Fruit fly (Drosophila melanogaster) whole organism, embryonic: Measurements from ENCODE around the gene Or65a.

Source experiments
- Asciz ChIP-seq: fragments of 200-800 bp; sonication (Bioruptor generic); optimal IDR thresholded peaks from 2 replicates; lab custom pipeline; 2017; ENCODE audit warnings: missing biosample characterization, mild to moderate bottlenecking, missing genetic modification characterization, missing genetic modification reagents
- Awh ChIP-seq: fragments of 200-800 bp; sonication (Bioruptor generic); IDR thresholded peaks from 2 replicates; pipeline ENCODE4, ENCODE4 v1.3.6; 2022; ENCODE audit warnings: missing biosample characterization, missing genetic modification characterization
- Bdp1 ChIP-seq: fragments of 200-800 bp; sonication (Bioruptor generic); optimal IDR thresholded peaks from 3 replicates; lab custom pipeline; 2016; ENCODE audit warnings: missing biosample characterization, missing genetic modification characterization
- CG10979 ChIP-seq: fragments of 200-800 bp; sonication (Bioruptor generic); optimal IDR thresholded peaks from 2 replicates; lab custom pipeline; 2018; ENCODE audit warnings: missing biosample characterization, mild to moderate bottlenecking, missing genetic modification characterization, moderate library complexity
- CG11504 ChIP-seq: fragments of 200-800 bp; sonication (Bioruptor generic); optimal IDR thresholded peaks from 3 replicates; lab custom pipeline; 2019; ENCODE audit warnings: missing biosample characterization, mild to moderate bottlenecking, missing genetic modification characterization, moderate library complexity
- CG12769 ChIP-seq: fragments of 200-800 bp; sonication (Bioruptor generic); optimal IDR thresholded peaks from 2 replicates; lab custom pipeline; 2019; ENCODE audit warnings: missing biosample characterization, mild to moderate bottlenecking, missing genetic modification characterization, moderate library complexity
- CG13894 ChIP-seq: fragments of 200-800 bp; sonication (Bioruptor generic); optimal IDR thresholded peaks from 3 replicates; lab custom pipeline; 2018; ENCODE audit warnings: missing biosample characterization, mild to moderate bottlenecking, missing genetic modification characterization, moderate library complexity
- CG14441 ChIP-seq: fragments of 200-800 bp; sonication (Bioruptor generic); IDR thresholded peaks from 2 replicates; pipeline ENCODE4 v1.3.6; 2022; ENCODE audit warnings: missing biosample characterization, missing genetic modification characterization
- CG1647 ChIP-seq: fragments of 200-800 bp; sonication (Bioruptor generic); optimal IDR thresholded peaks from 3 replicates; lab custom pipeline; 2016; ENCODE audit warnings: missing biosample characterization, missing genetic modification characterization
- CG17359 ChIP-seq: fragments of 200-800 bp; sonication (Bioruptor generic); optimal IDR thresholded peaks from 3 replicates; lab custom pipeline; 2018; ENCODE audit warnings: missing biosample characterization, mild to moderate bottlenecking, missing genetic modification characterization, moderate library complexity
- CG18599 ChIP-seq: fragments of 200-800 bp; sonication (Bioruptor generic); optimal IDR thresholded peaks from 3 replicates; lab custom pipeline; 2017; ENCODE audit warnings: missing biosample characterization, missing genetic modification characterization, mild to moderate bottlenecking, moderate library complexity, missing genetic modification reagents
- CG2120 ChIP-seq: fragments of 200-800 bp; sonication (Bioruptor generic); optimal IDR thresholded peaks from 3 replicates; lab custom pipeline; 2016; ENCODE audit warnings: missing biosample characterization, missing genetic modification characterization
- CG2199 ChIP-seq: fragments of 200-800 bp; sonication (Bioruptor generic); IDR thresholded peaks from 3 replicates; pipeline ENCODE4 v1.3.6; 2022; ENCODE audit warnings: missing biosample characterization, missing genetic modification characterization
- CG31388 ChIP-seq: fragments of 200-800 bp; sonication (Bioruptor generic); optimal IDR thresholded peaks from 2 replicates; lab custom pipeline; 2016; ENCODE audit warnings: missing biosample characterization, missing genetic modification characterization
- CG7987 ChIP-seq: fragments of 200-800 bp; sonication (Bioruptor generic); optimal IDR thresholded peaks from 2 replicates; lab custom pipeline; 2018; ENCODE audit warnings: missing biosample characterization, mild to moderate bottlenecking, missing genetic modification characterization, moderate library complexity
- Dad ChIP-seq: fragments of 200-800 bp; sonication (Bioruptor generic); optimal IDR thresholded peaks from 3 replicates; lab custom pipeline; 2016; ENCODE audit warnings: missing biosample characterization, missing genetic modification characterization
- Fer1 ChIP-seq: fragments of 200-800 bp; sonication (Bioruptor generic); optimal IDR thresholded peaks from 2 replicates; lab custom pipeline; 2017; ENCODE audit warnings: missing biosample characterization, mild to moderate bottlenecking, missing genetic modification characterization
- H2.0 ChIP-seq: fragments of 200-800 bp; sonication (Bioruptor generic); IDR thresholded peaks from 2 replicates; pipeline ENCODE4 v1.3.6; 2022; ENCODE audit warnings: missing biosample characterization, missing genetic modification characterization
- Hmr ChIP-seq: fragments of 200-800 bp; sonication (Bioruptor generic); optimal IDR thresholded peaks from 3 replicates; lab custom pipeline; 2017; ENCODE audit warnings: mild to moderate bottlenecking, missing biosample characterization, missing genetic modification reagents, missing genetic modification characterization
- Hr78 ChIP-seq, 2 experiments: fragments of 200-800 bp in 1 of 2; fragments of >200 bp in 1 of 2; sonication (Bioruptor generic) in 1 of 2; optimal IDR thresholded peaks; 2 replicates each; lab custom pipeline; 2017 to 2019; ENCODE audit warnings: missing biosample characterization in 2 of 2, missing genetic modification characterization in 2 of 2, mild to moderate bottlenecking in 1 of 2, moderate library complexity in 1 of 2
- Neu2 ChIP-seq: fragments of 200-800 bp; sonication (Bioruptor generic); optimal IDR thresholded peaks from 3 replicates; lab custom pipeline; 2016; ENCODE audit warnings: missing biosample characterization, missing genetic modification characterization, borderline replicate concordance
- Pdp1 ChIP-seq, 2 experiments: fragments of 200-800 bp; sonication (Bioruptor generic); optimal IDR thresholded peaks; 3 replicates each; lab custom pipeline; 2016; ENCODE audit warnings: missing biosample characterization in 2 of 2, missing genetic modification characterization in 2 of 2, mild to moderate bottlenecking in 1 of 2, moderate library complexity in 1 of 2
- Rfx ChIP-seq: fragments of 200-800 bp; sonication (Bioruptor generic); IDR thresholded peaks from 2 replicates; pipeline ENCODE4 v1.3.6; 2022; ENCODE audit warnings: missing biosample characterization, missing genetic modification characterization
- abd-A ChIP-seq: fragments of 200-800 bp; sonication (Bioruptor generic); optimal IDR thresholded peaks from 3 replicates; lab custom pipeline; 2019; ENCODE audit warnings: missing biosample characterization, mild to moderate bottlenecking, missing genetic modification characterization, moderate library complexity
- ac ChIP-seq: fragments of 200-800 bp; sonication (Bioruptor generic); optimal IDR thresholded peaks from 3 replicates; lab custom pipeline; 2017; ENCODE audit warnings: missing biosample characterization, mild to moderate bottlenecking, missing genetic modification characterization
- ato ChIP-seq: fragments of 200-800 bp; sonication (Bioruptor generic); IDR thresholded peaks from 2 replicates; pipeline ENCODE4 v1.3.6; 2022; ENCODE audit warnings: missing biosample characterization, missing genetic modification characterization; ENCODE audit not compliant: partially characterized antibody
- chinmo ChIP-seq: fragments of 200-800 bp; sonication (Bioruptor generic); IDR thresholded peaks from 4 replicates; pipeline ENCODE4 v1.3.6; 2022; ENCODE audit warnings: missing biosample characterization, missing genetic modification characterization; ENCODE audit not compliant: partially characterized antibody
- chm ChIP-seq: fragments of 200-800 bp; sonication (Bioruptor generic); IDR thresholded peaks from 2 replicates; pipeline ENCODE4 v1.3.6; 2022; ENCODE audit warnings: missing biosample characterization, missing genetic modification characterization
- ems ChIP-seq: fragments of 200-800 bp; sonication (Bioruptor generic); optimal IDR thresholded peaks from 3 replicates; lab custom pipeline; 2016; ENCODE audit warnings: missing biosample characterization, missing genetic modification characterization
- grn ChIP-seq: fragments of 200-800 bp; sonication (Bioruptor generic); optimal IDR thresholded peaks from 3 replicates; lab custom pipeline; 2017; ENCODE audit warnings: missing biosample characterization, missing genetic modification characterization
- gsb ChIP-seq: fragments of 200-800 bp; sonication (Bioruptor generic); IDR thresholded peaks from 2 replicates; pipeline ENCODE4 v1.3.6; 2022; ENCODE audit warnings: missing biosample characterization, missing genetic modification characterization
- hth ChIP-seq: fragments of >200 bp; optimal IDR thresholded peaks from 2 replicates; lab custom pipeline; 2017; ENCODE audit warnings: inconsistent platforms
- klu ChIP-seq: fragments of 200-800 bp; sonication (Bioruptor generic); IDR thresholded peaks from 2 replicates; pipeline ENCODE4 v1.3.6; 2022; ENCODE audit warnings: missing biosample characterization, missing genetic modification characterization
- kni ChIP-seq: fragments of 200-800 bp; sonication (Bioruptor generic); optimal IDR thresholded peaks from 3 replicates; lab custom pipeline; 2017; ENCODE audit warnings: mild to moderate bottlenecking, missing biosample characterization, missing genetic modification reagents, missing genetic modification characterization
- lab ChIP-seq: fragments of 200-800 bp; sonication (Bioruptor generic); optimal IDR thresholded peaks from 3 replicates; lab custom pipeline; 2017; ENCODE audit warnings: missing biosample characterization, missing genetic modification characterization, mild to moderate bottlenecking, moderate library complexity, missing genetic modification reagents
- oc ChIP-seq: fragments of 200-800 bp; sonication (Bioruptor generic); optimal IDR thresholded peaks from 2 replicates; lab custom pipeline; 2018; ENCODE audit warnings: missing biosample characterization, mild to moderate bottlenecking, missing genetic modification characterization, moderate library complexity
- onecut ChIP-seq: fragments of 200-800 bp; sonication (Bioruptor generic); IDR thresholded peaks from 2 replicates; pipeline ENCODE4 v1.3.6; 2022; ENCODE audit warnings: missing biosample characterization, missing genetic modification characterization
- pan ChIP-seq, 4 experiments: fragments of >200 bp in 3 of 4; fragments of 200-800 bp in 1 of 4; sonication (Bioruptor generic) in 1 of 4; optimal IDR thresholded peaks in 3 of 4; IDR thresholded peaks in 1 of 4; 2 replicates each; pipeline versions ENCODE4 v1.3.6 to Lab custom; 2017 to 2022; ENCODE audit warnings: missing biosample characterization in 2 of 4, missing genetic modification characterization in 2 of 4, mixed read lengths in 1 of 4
- row ChIP-seq: fragments of 200-800 bp; sonication (Bioruptor generic); IDR thresholded peaks from 3 replicates; pipeline ENCODE4 v1.3.6; 2022; ENCODE audit warnings: missing biosample characterization, missing genetic modification characterization
- run ChIP-seq: fragments of 200-800 bp; sonication (Bioruptor generic); optimal IDR thresholded peaks from 3 replicates; lab custom pipeline; 2018; ENCODE audit warnings: missing biosample characterization, mild to moderate bottlenecking, missing genetic modification characterization
- sd ChIP-seq: fragments of 200-800 bp; sonication (Bioruptor generic); optimal IDR thresholded peaks from 3 replicates; lab custom pipeline; 2018; ENCODE audit warnings: missing biosample characterization, mild to moderate bottlenecking, missing genetic modification characterization, moderate library complexity
- shn ChIP-seq: fragments of 200-800 bp; sonication (Bioruptor generic); optimal IDR thresholded peaks from 3 replicates; lab custom pipeline; 2016; ENCODE audit warnings: missing biosample characterization, missing genetic modification characterization
- slbo ChIP-seq: fragments of 200-800 bp; sonication (Bioruptor generic); IDR thresholded peaks from 2 replicates; pipeline ENCODE4 v1.3.6; 2022; ENCODE audit warnings: missing biosample characterization, missing genetic modification characterization
- vvl ChIP-seq: fragments of 200-800 bp; sonication (Bioruptor generic); IDR thresholded peaks from 2 replicates; pipeline ENCODE4 v1.3.6; 2022; ENCODE audit warnings: missing biosample characterization, missing genetic modification characterization

Gene Or65a

dm6 chr3L:6331399-6332111 is 11.1 kb downstream of the Or65a start (continued):
- TF ChIP-seq CG18599 (GFP tag; lab: Kevin White, UChicago) (no peak), CG2120 (GFP tag; lab: Kevin White, UChicago) (no peak), hth (lab: Kevin White, UChicago) (no peak), klu (GFP tag; lab: Robert Waterston, UW) (no peak), Dad (GFP tag; lab: Kevin White, UChicago) (no peak)
- TF ChIP-seq, all 482 proteins: peak for 17

- TF ChIP-seq CG2199 (GFP tag; lab: Robert Waterston, UW) (peak; percentile 59; the same call in 1 of the 3 replicates), ems (GFP tag; lab: Kevin White, UChicago) (no peak), grn (GFP tag; lab: Kevin White, UChicago) (peak; percentile 86), onecut (GFP tag; lab: Robert Waterston, UW) (peak; percentile 75), Awh (GFP tag; lab: Robert Waterston, UW) (peak; percentile 87), kni (GFP tag; lab: Kevin White, UChicago) (peak; percentile 36), vvl (GFP tag; lab: Robert Waterston, UW) (peak; percentile 82), chm (GFP tag; lab: Robert Waterston, UW) (0 out of 2 replicates have a peak, but pooled peaks have one; percentile 14), ato (GFP tag; lab: Robert Waterston, UW) (no peak), Hr78 (GFP tag; optimal IDR thresholded peaks at IDR 0.05; lab: Kevin White, UChicago) (peak in 1 of 2 experiments; percentile 12), shn (GFP tag; lab: Kevin White, UChicago) (no peak), Pdp1 (GFP tag; optimal IDR thresholded peaks at IDR 0.05; lab: Kevin White, UChicago) (peak in 1 of 2 experiments; percentile 66), CG13894 (tag; lab: Kevin White, UChicago) (peak; percentile 15), chinmo (GFP tag; lab: Robert Waterston, UW) (peak; percentile 66; the same call in 2 of the 4 replicates), run (tag; lab: Kevin White, UChicago) (peak; percentile 79), CG1647 (no peak), gsb (GFP tag; lab: Robert Waterston, UW) (no peak), CG12769 (tag; lab: Kevin White, UChicago) (peak; percentile 43), abd-A (tag; lab: Kevin White, UChicago) (peak; percentile 98), sd (tag; lab: Kevin White, UChicago) (peak; percentile 94), oc (tag; lab: Kevin White, UChicago) (peak; percentile 77)
- TF ChIP-seq, all 482 proteins: peak for 16
Measured at dm6 chr3L:6336248-6336858, 15.9 kb downstream of the Or65a start.

dm6 chr3L:6338306-6338705 is 17.9 kb downstream of the Or65a start:
- TF ChIP-seq CG7987 (GFP tag; lab: Kevin White, UChicago), result no peak
- peak; percentile 35 for TF ChIP-seq CG2120 (GFP tag; lab: Kevin White, UChicago)
- 0 out of 2 replicates have a peak, but pooled peaks have one; percentile 22 for TF ChIP-seq H2.0 (GFP tag; lab: Robert Waterston, UW)
- no peak for TF ChIP-seq CG31388 (GFP tag; lab: Kevin White, UChicago)
- no peak for TF ChIP-seq ac (GFP tag; lab: Kevin White, UChicago)
- 0 out of 2 replicates have a peak, but pooled peaks have one; percentile 38 for TF ChIP-seq slbo (GFP tag; lab: Robert Waterston, UW)
- peak; percentile 10 for TF ChIP-seq Asciz
- peak; percentile 16; the same call in 1 of the 2 replicates for TF ChIP-seq Rfx
- TF ChIP-seq pan (optimal IDR thresholded peaks at IDR 0.05; lab: Kevin White, UChicago), result no peak
- peak in 1 of 2 experiments; percentile 8 for TF ChIP-seq pan (GFP tag; optimal IDR thresholded peaks at IDR 0.05 in 1 of 2, IDR thresholded peaks at IDR 0.05 in 1 of 2)
- peak; percentile 42; the same call in 2 of the 3 replicates for TF ChIP-seq row (GFP tag; lab: Robert Waterston, UW)
- peak; percentile 9 for TF ChIP-seq CG17359 (tag; lab: Kevin White, UChicago)
- peak; percentile 18 for TF ChIP-seq CG10979 (tag; lab: Kevin White, UChicago)
- TF ChIP-seq CG11504 (tag; lab: Kevin White, UChicago), result peak; percentile 27
- no peak for TF ChIP-seq Bdp1 (GFP tag; lab: Kevin White, UChicago)
- TF ChIP-seq CG14441 (GFP tag; lab: Robert Waterston, UW), result 0 out of 2 replicates have a peak, but pooled peaks have one; percentile 7
- peak; percentile 34 for TF ChIP-seq Fer1 (GFP tag; lab: Kevin White, UChicago)
- peak; percentile 51 for TF ChIP-seq lab (GFP tag; lab: Kevin White, UChicago)
- no peak for TF ChIP-seq Neu2 (GFP tag; lab: Kevin White, UChicago)
- TF ChIP-seq Hmr (GFP tag; lab: Kevin White, UChicago), result peak; percentile 30
